Fruit fly (Drosophila melanogaster) whole organism, embryonic: ENCODE results near the gene CG3337.

Experiments
- Aef1 ChIP-seq: fragments of 200-800 bp; sonication (Bioruptor generic); IDR thresholded peaks from 3 replicates; pipeline ENCODE4 v1.3.6; 2022; ENCODE audit warnings: missing biosample characterization, missing genetic modification characterization
- C15 ChIP-seq: fragments of 200-800 bp; sonication (Bioruptor generic); IDR thresholded peaks from 3 replicates; pipeline ENCODE4 v1.3.6; 2022; ENCODE audit warnings: missing biosample characterization, missing genetic modification characterization
- CG12659 ChIP-seq: fragments of 200-800 bp; sonication (Bioruptor generic); optimal IDR thresholded peaks from 3 replicates; lab custom pipeline; 2017; ENCODE audit warnings: mild to moderate bottlenecking, missing biosample characterization, missing genetic modification reagents, missing genetic modification characterization
- CG13624 ChIP-seq: fragments of 200-800 bp; sonication (Bioruptor generic); optimal IDR thresholded peaks from 2 replicates; lab custom pipeline; 2016; ENCODE audit warnings: missing biosample characterization, missing genetic modification characterization
- CG14710 ChIP-seq: fragments of 200-800 bp; sonication (Bioruptor generic); optimal IDR thresholded peaks from 3 replicates; lab custom pipeline; 2019; ENCODE audit warnings: missing biosample characterization, mild to moderate bottlenecking, missing genetic modification characterization, moderate library complexity
- CG14965 ChIP-seq: fragments of 200-800 bp; sonication (Bioruptor generic); optimal IDR thresholded peaks from 2 replicates; lab custom pipeline; 2016; ENCODE audit warnings: missing biosample characterization, missing genetic modification characterization, borderline replicate concordance
- CG15011 ChIP-seq: fragments of 200-800 bp; sonication (Bioruptor generic); optimal IDR thresholded peaks from 3 replicates; lab custom pipeline; 2018; ENCODE audit warnings: missing biosample characterization, mild to moderate bottlenecking, missing genetic modification characterization
- CG15696 ChIP-seq: fragments of 200-800 bp; sonication (Bioruptor generic); optimal IDR thresholded peaks from 2 replicates; lab custom pipeline; 2019; ENCODE audit warnings: missing biosample characterization, mild to moderate bottlenecking, missing genetic modification characterization, moderate library complexity
- CG1602 ChIP-seq: fragments of 200-800 bp; sonication (Bioruptor generic); optimal IDR thresholded peaks from 3 replicates; lab custom pipeline; 2016; ENCODE audit warnings: missing biosample characterization, missing genetic modification characterization
- CG16779 ChIP-seq: fragments of 200-800 bp; sonication (Bioruptor generic); IDR thresholded peaks from 2 replicates; pipeline ENCODE4 v1.3.6; 2022; ENCODE audit warnings: missing biosample characterization, missing genetic modification characterization
- CG17385 ChIP-seq: fragments of 200-800 bp; sonication (Bioruptor generic); optimal IDR thresholded peaks from 3 replicates; lab custom pipeline; 2018; ENCODE audit warnings: missing biosample characterization, mild to moderate bottlenecking, missing genetic modification characterization
- CG17612 ChIP-seq: fragments of 200-800 bp; sonication (Bioruptor generic); IDR thresholded peaks from 2 replicates; pipeline ENCODE4 v1.3.6; 2022; ENCODE audit warnings: missing biosample characterization, missing genetic modification characterization
- CG18011 ChIP-seq: fragments of 200-800 bp; sonication (Bioruptor generic); optimal IDR thresholded peaks from 2 replicates; lab custom pipeline; 2017; ENCODE audit warnings: missing biosample characterization, missing genetic modification characterization, mild to moderate bottlenecking, moderate library complexity, missing genotype
- CG2129 ChIP-seq: fragments of 200-800 bp; sonication (Bioruptor generic); IDR thresholded peaks from 2 replicates; pipeline ENCODE4 v1.3.6; 2022; ENCODE audit warnings: missing biosample characterization, missing genetic modification characterization; ENCODE audit not compliant: partially characterized antibody
- CG3163 ChIP-seq: fragments of 200-800 bp; sonication (Bioruptor generic); optimal IDR thresholded peaks from 3 replicates; lab custom pipeline; 2016; ENCODE audit warnings: missing biosample characterization, missing genetic modification characterization
- CG6175 ChIP-seq: fragments of 200-800 bp; sonication (Bioruptor generic); IDR thresholded peaks from 3 replicates; pipeline ENCODE4 v1.3.6; 2022; ENCODE audit warnings: missing biosample characterization, missing genetic modification characterization
- CG6813 ChIP-seq: fragments of 200-800 bp; sonication (Bioruptor generic); optimal IDR thresholded peaks from 2 replicates; lab custom pipeline; 2017; ENCODE audit warnings: missing biosample characterization, missing genetic modification characterization, mild to moderate bottlenecking, moderate library complexity, missing genetic modification reagents
- CG7556 ChIP-seq: fragments of 200-800 bp; sonication (Bioruptor generic); optimal IDR thresholded peaks from 2 replicates; lab custom pipeline; 2017; ENCODE audit warnings: missing biosample characterization, mild to moderate bottlenecking, missing genetic modification characterization
- CG8281 ChIP-seq: fragments of 200-800 bp; sonication (Bioruptor generic); optimal IDR thresholded peaks from 2 replicates; lab custom pipeline; 2018; ENCODE audit warnings: missing biosample characterization, mild to moderate bottlenecking, missing genetic modification characterization, moderate library complexity
- CrebB ChIP-seq: fragments of 200-800 bp; sonication (Bioruptor generic); optimal IDR thresholded peaks from 3 replicates; lab custom pipeline; 2018; ENCODE audit warnings: missing biosample characterization, mild to moderate bottlenecking, missing genetic modification characterization
- D ChIP-seq, 2 experiments: fragments of 200-800 bp in 1 of 2; fragments of >200 bp in 1 of 2; sonication (Bioruptor generic) in 1 of 2; optimal IDR thresholded peaks; 2 replicates in 1 of 2; 3 replicates in 1 of 2; lab custom pipeline; 2017; ENCODE audit warnings: mild to moderate bottlenecking in 1 of 2, missing biosample characterization in 1 of 2, missing genetic modification characterization in 1 of 2, missing genetic modification reagents in 1 of 2
- Dad ChIP-seq: fragments of 200-800 bp; sonication (Bioruptor generic); optimal IDR thresholded peaks from 3 replicates; lab custom pipeline; 2016; ENCODE audit warnings: missing biosample characterization, missing genetic modification characterization
- Dek ChIP-seq: fragments of 200-800 bp; sonication (Bioruptor generic); optimal IDR thresholded peaks from 3 replicates; lab custom pipeline; 2019; ENCODE audit warnings: missing biosample characterization, mild to moderate bottlenecking, missing genetic modification characterization, moderate library complexity
- HLHmδ ChIP-seq: fragments of 200-800 bp; sonication (Bioruptor generic); optimal IDR thresholded peaks from 2 replicates; lab custom pipeline; 2018; ENCODE audit warnings: missing biosample characterization, mild to moderate bottlenecking, missing genetic modification characterization, moderate library complexity
- Hey ChIP-seq: fragments of 200-800 bp; sonication (Bioruptor generic); optimal IDR thresholded peaks from 3 replicates; lab custom pipeline; 2018; ENCODE audit warnings: missing biosample characterization, mild to moderate bottlenecking, missing genetic modification characterization
- Hr39 ChIP-seq: fragments of >200 bp; optimal IDR thresholded peaks from 2 replicates; lab custom pipeline; 2017
- Ptx1 ChIP-seq: fragments of 200-800 bp; sonication (Bioruptor generic); IDR thresholded peaks from 2 replicates; pipeline ENCODE4 v1.3.6; 2022; ENCODE audit warnings: missing biosample characterization, missing genetic modification characterization
- Spps ChIP-seq: fragments of 200-800 bp; sonication (Bioruptor generic); optimal IDR thresholded peaks from 2 replicates; lab custom pipeline; 2018; ENCODE audit warnings: missing biosample characterization, mild to moderate bottlenecking, missing genetic modification characterization
- Sry-β ChIP-seq: fragments of 200-800 bp; sonication (Bioruptor generic); optimal IDR thresholded peaks from 2 replicates; lab custom pipeline; 2018; ENCODE audit warnings: missing biosample characterization, mild to moderate bottlenecking, missing genetic modification characterization, moderate library complexity
- TFAM ChIP-seq: fragments of 200-800 bp; sonication (Bioruptor generic); optimal IDR thresholded peaks from 2 replicates; lab custom pipeline; 2017; ENCODE audit warnings: missing biosample characterization, missing genetic modification characterization, inconsistent platforms
- Trl ChIP-seq, 3 experiments: fragments of >200 bp in 2 of 3; fragments of 200-800 bp in 1 of 3; sonication (Bioruptor generic) in 1 of 3; optimal IDR thresholded peaks; 2 replicates in 1 of 3; 3 replicates in 2 of 3; lab custom pipeline; 2016 to 2017; ENCODE audit warnings: missing biosample characterization in 1 of 3, missing genetic modification characterization in 1 of 3
- abd-A ChIP-seq: fragments of 200-800 bp; sonication (Bioruptor generic); optimal IDR thresholded peaks from 3 replicates; lab custom pipeline; 2019; ENCODE audit warnings: missing biosample characterization, mild to moderate bottlenecking, missing genetic modification characterization, moderate library complexity
- az2 ChIP-seq: fragments of 200-800 bp; sonication (Bioruptor generic); optimal IDR thresholded peaks from 3 replicates; lab custom pipeline; 2016; ENCODE audit warnings: missing biosample characterization, missing genetic modification characterization
- bowl ChIP-seq: fragments of 200-800 bp; sonication (Bioruptor generic); IDR thresholded peaks from 2 replicates; pipeline ENCODE4 v1.3.6; 2022; ENCODE audit warnings: missing biosample characterization, missing genetic modification characterization
- chn ChIP-seq: fragments of 200-800 bp; sonication (Bioruptor generic); optimal IDR thresholded peaks from 2 replicates; lab custom pipeline; 2016; ENCODE audit warnings: missing biosample characterization, missing genetic modification characterization
- dimm ChIP-seq: fragments of 200-800 bp; sonication (Bioruptor generic); IDR thresholded peaks from 2 replicates; pipeline ENCODE4 v1.3.6; 2022; ENCODE audit warnings: missing biosample characterization, missing genetic modification characterization
- eyg ChIP-seq: fragments of 200-800 bp; sonication (Bioruptor generic); optimal IDR thresholded peaks from 3 replicates; lab custom pipeline; 2016; ENCODE audit warnings: missing biosample characterization, missing genetic modification characterization
- fd64A ChIP-seq: fragments of 200-800 bp; sonication (Bioruptor generic); optimal IDR thresholded peaks from 3 replicates; lab custom pipeline; 2018; ENCODE audit warnings: missing biosample characterization, mild to moderate bottlenecking, missing genetic modification characterization
- fu2 ChIP-seq: fragments of 200-800 bp; sonication (Bioruptor generic); optimal IDR thresholded peaks from 2 replicates; lab custom pipeline; 2016; ENCODE audit warnings: missing biosample characterization, missing genetic modification characterization
- gem ChIP-seq: fragments of 200-800 bp; sonication (Bioruptor generic); optimal IDR thresholded peaks from 2 replicates; lab custom pipeline; 2019; ENCODE audit warnings: missing biosample characterization, mild to moderate bottlenecking, missing genetic modification characterization, moderate library complexity
- gfzf ChIP-seq: fragments of 200-800 bp; sonication (Bioruptor generic); optimal IDR thresholded peaks from 2 replicates; lab custom pipeline; 2016; ENCODE audit warnings: missing biosample characterization, mild to moderate bottlenecking, missing genetic modification characterization, moderate library complexity
- ham ChIP-seq: fragments of 200-800 bp; sonication (Bioruptor generic); IDR thresholded peaks from 2 replicates; pipeline ENCODE4 v1.3.6; 2022; ENCODE audit warnings: missing biosample characterization, missing genetic modification characterization
- hth ChIP-seq: fragments of >200 bp; optimal IDR thresholded peaks from 2 replicates; lab custom pipeline; 2017; ENCODE audit warnings: inconsistent platforms
- jumu ChIP-seq: fragments of 200-800 bp; sonication (Bioruptor generic); optimal IDR thresholded peaks from 3 replicates; lab custom pipeline; 2016; ENCODE audit warnings: missing biosample characterization, missing genetic modification characterization
- kay ChIP-seq: fragments of 200-800 bp; sonication (Bioruptor generic); optimal IDR thresholded peaks from 2 replicates; lab custom pipeline; 2016; ENCODE audit warnings: missing biosample characterization, missing genetic modification characterization
- kni ChIP-seq: fragments of 200-800 bp; sonication (Bioruptor generic); optimal IDR thresholded peaks from 3 replicates; lab custom pipeline; 2017; ENCODE audit warnings: mild to moderate bottlenecking, missing biosample characterization, missing genetic modification reagents, missing genetic modification characterization
- phol ChIP-seq: fragments of 200-800 bp; sonication (Bioruptor generic); optimal IDR thresholded peaks from 3 replicates; lab custom pipeline; 2018; ENCODE audit warnings: missing biosample characterization, mild to moderate bottlenecking, missing genetic modification characterization, moderate library complexity
- prd ChIP-seq, 3 experiments: fragments of >200 bp in 2 of 3; fragments of 200-800 bp in 1 of 3; sonication (Bioruptor generic) in 1 of 3; optimal IDR thresholded peaks in 2 of 3; IDR thresholded peaks in 1 of 3; 2 replicates in 2 of 3; 3 replicates in 1 of 3; pipeline versions ENCODE4 v1.3.6 to Lab custom; 2017 to 2022; ENCODE audit warnings: missing biosample characterization in 1 of 3, missing genetic modification characterization in 1 of 3
- slou ChIP-seq: fragments of 200-800 bp; sonication (Bioruptor generic); optimal IDR thresholded peaks from 3 replicates; lab custom pipeline; 2016; ENCODE audit warnings: missing biosample characterization, missing genetic modification characterization
- z ChIP-seq: fragments of 200-800 bp; sonication (Bioruptor generic); IDR thresholded peaks from 3 replicates; pipeline ENCODE4 v1.3.6; 2022; ENCODE audit warnings: missing biosample characterization, missing genetic modification characterization

Gene CG3337

DNA sequence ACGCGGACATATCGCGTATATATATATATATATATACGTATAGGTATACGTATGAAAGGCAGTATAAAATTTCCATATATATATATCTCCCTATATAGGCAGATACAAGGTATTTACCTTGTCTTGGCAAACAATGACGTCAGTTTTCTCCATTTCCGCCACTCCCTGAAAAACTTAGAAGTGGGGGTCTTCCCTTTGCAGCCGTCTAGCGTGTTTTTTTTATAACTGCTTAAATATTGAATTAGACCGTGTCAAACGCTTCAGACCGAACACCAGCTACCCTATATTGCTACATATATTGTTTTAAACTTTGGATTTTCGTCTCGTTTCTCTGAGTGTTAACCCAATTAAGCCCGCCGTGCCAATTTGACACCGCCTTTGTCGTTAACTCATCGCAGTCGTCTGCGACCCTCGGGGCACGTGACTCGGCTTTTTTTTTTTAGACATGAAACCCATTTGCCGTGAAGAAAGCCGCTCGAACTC is 46.7 kb downstream of the CG3337 start (continued):
- TF ChIP-seq CG6813 (GFP tag; lab: Kevin White, UChicago) (peak; percentile 10), Spps (tag; lab: Kevin White, UChicago) (no peak), z (GFP tag; lab: Robert Waterston, UW) (no peak), Ptx1 (GFP tag; lab: Robert Waterston, UW) (0 out of 2 replicates have a peak, but pooled peaks have one; percentile 27), kni (GFP tag; lab: Kevin White, UChicago) (peak; percentile 55), CG17385 (peak; percentile 14), Trl (optimal IDR thresholded peaks at IDR 0.05; lab: Kevin White, UChicago) (no peak), Trl (GFP tag; optimal IDR thresholded peaks at IDR 0.05; lab: Kevin White, UChicago) (no peak), slou (GFP tag; lab: Kevin White, UChicago) (no peak), CG15011 (GFP tag; lab: Kevin White, UChicago) (peak; percentile 31), TFAM (no peak), Sry-β (GFP tag; lab: Kevin White, UChicago) (no peak), Aef1 (GFP tag; lab: Robert Waterston, UW) (no peak), CG15696 (peak; percentile 26), phol (no peak), abd-A (tag; lab: Kevin White, UChicago) (no peak), CG2129 (GFP tag; lab: Robert Waterston, UW) (no peak), D (optimal IDR thresholded peaks at IDR 0.05; lab: Kevin White, UChicago) (no peak), D (GFP tag; optimal IDR thresholded peaks at IDR 0.05; lab: Kevin White, UChicago) (peak; percentile 17), CG12659 (GFP tag; lab: Kevin White, UChicago) (peak; percentile 23), CG16779 (GFP tag; lab: Robert Waterston, UW) (no peak), CG1602 (GFP tag; lab: Kevin White, UChicago) (no peak), dimm (GFP tag; lab: Robert Waterston, UW) (no peak), jumu (no peak), CG3163 (GFP tag; lab: Kevin White, UChicago) (no peak), CG14965 (no peak), az2 (GFP tag; lab: Kevin White, UChicago) (no peak), CG6175 (GFP tag; lab: Robert Waterston, UW) (no peak), gem (tag; lab: Kevin White, UChicago) (peak; percentile 33), bowl (no peak), fd64A (GFP tag; lab: Kevin White, UChicago) (peak; percentile 23), gfzf (GFP tag; lab: Kevin White, UChicago) (no peak), CG18011 (GFP tag; lab: Kevin White, UChicago) (peak; percentile 8), Dad (GFP tag; lab: Kevin White, UChicago) (no peak), eyg (GFP tag; lab: Kevin White, UChicago) (no peak), hth (lab: Kevin White, UChicago) (no peak), chn (GFP tag; lab: Kevin White, UChicago) (no peak), C15 (GFP tag; lab: Robert Waterston, UW) (no peak), ham (GFP tag; lab: Robert Waterston, UW) (no peak), prd (optimal IDR thresholded peaks at IDR 0.05; lab: Kevin White, UChicago) (no peak), prd (GFP tag; IDR thresholded peaks at IDR 0.05; lab: Robert Waterston, UW) (no peak; the same call in 2 of the 3 replicates), CG17612 (GFP tag; lab: Robert Waterston, UW) (no peak), Hey (tag; lab: Kevin White, UChicago) (no peak), HLHmδ (no peak), CG8281 (no peak), CrebB (tag; lab: Kevin White, UChicago) (no peak), Hr39 (lab: Kevin White, UChicago) (no peak), kay (GFP tag; lab: Kevin White, UChicago) (no peak), fu2 (GFP tag; lab: Kevin White, UChicago) (no peak), Dek (no peak), CG14710 (tag; lab: Kevin White, UChicago) (peak; percentile 27), CG13624 (GFP tag; lab: Kevin White, UChicago) (no peak), CG7556 (GFP tag; lab: Kevin White, UChicago) (no peak)
